Fruit fly (Drosophila melanogaster): ENCODE measurements around the gene ps.
A peak's percentile ranks its signal among the peaks of the same experiment; 100 is the strongest.

ps gene

dm6 chr3R:9504355-9504754, 86.6 kb downstream of the ps start, which contains the start of gene CG8149 (continued):
- peak; percentile 14 for TF ChIP-seq lz (GFP tag; optimal IDR thresholded peaks at IDR 0.05)
- TF ChIP-seq CG7368 (GFP tag; optimal IDR thresholded peaks at IDR 0.05), result no peak
- no peak for TF ChIP-seq fd59A (GFP tag; optimal IDR thresholded peaks at IDR 0.05)
- no peak for TF ChIP-seq Sox15 (GFP tag; optimal IDR thresholded peaks at IDR 0.05)
- no peak for TF ChIP-seq CG34406 (GFP tag; optimal IDR thresholded peaks at IDR 0.05)
- no peak for TF ChIP-seq cyc (GFP tag; optimal IDR thresholded peaks at IDR 0.05)
- no peak for TF ChIP-seq CG3032 (tag; optimal IDR thresholded peaks at IDR 0.05)
- no peak for TF ChIP-seq CG8119 (GFP tag; IDR thresholded peaks at IDR 0.05)
- TF ChIP-seq CG8319 (GFP tag; optimal IDR thresholded peaks at IDR 0.05), result no peak
- peak; percentile 11 for TF ChIP-seq dsx (GFP tag; optimal IDR thresholded peaks at IDR 0.05; ENCODE audit: poor library complexity, severe bottlenecking)
- TF ChIP-seq CG9139 (GFP tag; optimal IDR thresholded peaks at IDR 0.05), result no peak
- TF ChIP-seq Eip75B (GFP tag; optimal IDR thresholded peaks at IDR 0.05), result no peak
- TF ChIP-seq pdm3 (GFP tag; optimal IDR thresholded peaks at IDR 0.05), result no peak
- TF ChIP-seq CG16779 (tag; optimal IDR thresholded peaks at IDR 0.05), result no peak
- no peak for TF ChIP-seq eg (GFP tag; IDR thresholded peaks at IDR 0.05)
- TF ChIP-seq Lpt (GFP tag; optimal IDR thresholded peaks at IDR 0.05), result no peak
- no peak for TF ChIP-seq Hr38 (GFP tag; optimal IDR thresholded peaks at IDR 0.05)
- no peak for TF ChIP-seq dac (GFP tag; optimal IDR thresholded peaks at IDR 0.05)
- TF ChIP-seq salr (GFP tag; optimal IDR thresholded peaks at IDR 0.05), result no peak
- TF ChIP-seq OdsH (GFP tag; optimal IDR thresholded peaks at IDR 0.05), result no peak
- no peak for TF ChIP-seq CG31627 (GFP tag; optimal IDR thresholded peaks at IDR 0.05)
- TF ChIP-seq Hr39 (GFP tag; optimal IDR thresholded peaks at IDR 0.05), result no peak
- TF ChIP-seq fd85E (GFP tag; optimal IDR thresholded peaks at IDR 0.05), result no peak
- peak; percentile 10 for TF ChIP-seq Eip78C (GFP tag)
- TF ChIP-seq Eip93F (GFP tag; optimal IDR thresholded peaks at IDR 0.05), result no peak

All from whole organism, prepupa.